Worm (Caenorhabditis elegans): ENCODE results near the gene hrg-7.

Gene hrg-7

DNA sequence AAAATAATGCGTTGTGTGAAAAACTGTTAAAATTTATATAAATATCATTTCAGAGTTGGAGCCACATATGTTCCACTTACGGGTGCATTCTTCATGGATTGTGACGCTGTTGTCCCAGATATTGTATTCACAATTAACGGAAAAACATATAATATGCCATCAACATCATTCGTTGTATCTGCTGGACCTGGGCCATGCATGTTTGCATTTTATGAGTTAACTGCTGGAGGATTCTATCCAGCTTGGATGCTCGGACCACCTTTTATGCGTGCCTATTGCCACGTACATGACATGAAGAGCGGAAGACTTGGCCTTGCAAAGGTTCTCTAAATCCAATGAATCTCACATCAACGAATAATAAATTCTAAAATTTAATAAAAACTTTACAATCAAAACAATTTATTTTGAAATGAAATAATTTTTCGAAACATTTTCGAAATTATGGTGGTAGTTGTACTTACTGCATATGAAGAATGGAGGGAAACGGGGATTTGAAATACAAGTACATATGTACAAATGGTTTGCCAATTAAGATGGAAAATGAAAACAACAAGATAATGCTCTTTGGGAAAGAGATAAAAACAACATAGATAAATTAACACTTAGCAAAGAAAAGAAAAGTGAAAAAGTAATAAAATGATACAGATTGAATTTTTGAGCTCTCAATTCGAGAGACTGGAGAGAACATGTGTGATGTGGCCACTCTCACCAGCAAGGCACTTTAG lies 2.1 kb downstream of the hrg-7 start:
- TF ChIP-seq ceh-36 (tag; optimal IDR thresholded peaks at IDR 0.05) (no peak), hmbx-1 (tag; optimal IDR thresholded peaks at IDR 0.05) (no peak)

DNA sequence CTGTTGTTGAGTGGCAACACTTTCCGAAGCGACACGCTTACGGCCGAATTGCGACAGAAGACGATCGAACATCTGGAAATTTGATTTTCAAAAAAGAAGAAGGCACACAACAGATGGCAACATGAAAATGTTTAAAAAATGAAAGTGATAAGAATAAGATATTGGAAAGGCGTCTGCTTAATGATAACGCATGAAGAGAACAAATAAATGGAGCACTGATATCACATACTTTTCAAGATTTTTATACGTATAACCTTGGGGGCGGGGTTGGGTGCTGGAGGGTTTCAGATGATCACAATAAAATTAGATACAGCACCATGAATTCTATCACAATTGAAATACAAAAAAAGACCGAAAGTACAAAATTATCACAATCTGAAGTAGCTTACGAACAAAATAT lies 3.1 kb downstream of the hrg-7 start, which contains the start of gene C15C8.7:
C15C8.7 (minus strand) TSS at position 72 of the 400 bp plus-strand sequence.
- TF ChIP-seq scrt-1 (GFP tag; IDR thresholded peaks at IDR 0.05): no peak
- TF ChIP-seq tbx-37 (GFP tag; conservative IDR thresholded peaks at IDR 0.05): no peak
- TF ChIP-seq B0310.2 (tag; optimal IDR thresholded peaks at IDR 0.05): no peak
- no peak for TF ChIP-seq ets-7 (tag; optimal IDR thresholded peaks at IDR 0.05)
- TF ChIP-seq aly-1 (tag; optimal IDR thresholded peaks at IDR 0.05): no peak
- TF ChIP-seq flt-1 (GFP tag; IDR thresholded peaks at IDR 0.05): no peak
- no peak for TF ChIP-seq ama-1 (optimal IDR thresholded peaks at IDR 0.05)
- no peak for TF ChIP-seq tbx-11 (GFP tag; IDR thresholded peaks at IDR 0.05)
- TF ChIP-seq hnd-1 (tag; optimal IDR thresholded peaks at IDR 0.05): no peak
- TF ChIP-seq ceh-13 (GFP tag; optimal IDR thresholded peaks at IDR 0.05): no peak
- no peak for TF ChIP-seq F13C5.2 (tag; optimal IDR thresholded peaks at IDR 0.05)
- no peak for TF ChIP-seq ceh-36 (tag; optimal IDR thresholded peaks at IDR 0.05)
- TF ChIP-seq pes-1 (GFP tag; IDR thresholded peaks at IDR 0.05): no peak
- TF ChIP-seq tra-4 (tag; optimal IDR thresholded peaks at IDR 0.05): no peak
- no peak for TF ChIP-seq sea-1 (GFP tag; conservative IDR thresholded peaks at IDR 0.05)
- TF ChIP-seq hmg-4 (GFP tag; optimal IDR thresholded peaks at IDR 0.05): no peak

DNA sequence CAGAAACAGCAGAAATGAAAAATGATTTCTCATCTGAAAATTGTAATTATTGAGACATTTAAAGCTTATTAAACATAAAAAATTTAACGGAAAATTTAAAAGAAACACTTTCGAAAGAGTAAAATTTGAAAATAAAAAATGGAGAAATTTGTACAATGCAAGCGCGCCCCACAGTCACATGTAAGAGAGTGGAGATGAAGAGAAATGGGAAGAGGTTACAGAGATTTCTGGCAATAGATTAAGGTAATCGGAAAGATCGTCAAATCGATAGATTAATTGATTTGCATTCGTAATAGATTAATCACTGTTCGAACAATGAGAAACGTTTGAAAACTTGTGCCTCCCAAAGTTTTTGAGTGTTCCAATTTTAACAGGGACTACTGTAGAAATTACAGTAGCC lies 5.6 kb downstream of the hrg-7 start, which contains the start of gene C15C8.4:
C15C8.4 (minus strand) TSS at position 33 of the 400 bp plus-strand sequence.
- no peak for TF ChIP-seq pes-1 (GFP tag; IDR thresholded peaks at IDR 0.05)
- no peak for TF ChIP-seq F13C5.2 (tag; optimal IDR thresholded peaks at IDR 0.05)
- TF ChIP-seq tbx-37 (GFP tag; conservative IDR thresholded peaks at IDR 0.05): no peak
- no peak for TF ChIP-seq scrt-1 (GFP tag; IDR thresholded peaks at IDR 0.05)
- no peak for TF ChIP-seq ceh-36 (tag; optimal IDR thresholded peaks at IDR 0.05)
- TF ChIP-seq aly-1 (tag; optimal IDR thresholded peaks at IDR 0.05): no peak
- no peak for TF ChIP-seq hnd-1 (tag; optimal IDR thresholded peaks at IDR 0.05)
- TF ChIP-seq flt-1 (GFP tag; IDR thresholded peaks at IDR 0.05): no peak
- TF ChIP-seq hmg-4 (GFP tag; optimal IDR thresholded peaks at IDR 0.05): no peak
- no peak for TF ChIP-seq ama-1 (optimal IDR thresholded peaks at IDR 0.05)
- TF ChIP-seq ceh-13 (GFP tag; optimal IDR thresholded peaks at IDR 0.05): no peak
- TF ChIP-seq tbx-11 (GFP tag; IDR thresholded peaks at IDR 0.05): no peak
- TF ChIP-seq tra-4 (tag; optimal IDR thresholded peaks at IDR 0.05): no peak
- no peak for TF ChIP-seq hmbx-1 (tag; optimal IDR thresholded peaks at IDR 0.05)
- TF ChIP-seq sea-1 (GFP tag; conservative IDR thresholded peaks at IDR 0.05): no peak
- no peak for TF ChIP-seq ets-7 (tag; optimal IDR thresholded peaks at IDR 0.05)
- no peak for TF ChIP-seq B0310.2 (tag; optimal IDR thresholded peaks at IDR 0.05)

- no peak for TF ChIP-seq hmg-4 (GFP tag; optimal IDR thresholded peaks at IDR 0.05)
- no peak for TF ChIP-seq sea-1 (GFP tag; conservative IDR thresholded peaks at IDR 0.05)
- no peak for TF ChIP-seq ceh-36 (tag; optimal IDR thresholded peaks at IDR 0.05)
- TF ChIP-seq tra-4 (tag; optimal IDR thresholded peaks at IDR 0.05): no peak
These were observed 6.0 kb downstream of the hrg-7 start, which contains the start of gene C15C8.5 for ce11 chrV:12747856-12748255. Gene C15C8.5 (plus strand): TSS chrV:12748007.

DNA sequence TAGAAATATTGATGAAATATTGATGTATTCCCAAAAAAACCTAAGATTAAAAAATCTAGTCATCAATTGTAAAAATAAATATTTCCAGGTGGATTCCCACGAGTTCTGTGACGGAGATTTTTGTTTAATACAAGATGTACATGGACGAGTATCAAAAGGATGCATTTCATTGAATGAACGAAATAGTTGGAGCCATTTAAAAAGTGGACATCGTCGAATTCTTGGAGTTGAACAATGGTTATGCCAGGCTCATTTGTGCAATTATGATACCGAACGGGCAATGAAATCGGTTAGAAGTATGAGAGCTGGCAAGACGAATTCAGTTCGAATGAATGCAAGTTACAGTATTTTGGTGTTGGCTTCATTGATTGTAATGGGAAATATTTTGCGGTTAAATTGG lies 7.7 kb downstream of the hrg-7 start:
- no peak for TF ChIP-seq F13C5.2 (tag; optimal IDR thresholded peaks at IDR 0.05)
- TF ChIP-seq hnd-1 (tag; optimal IDR thresholded peaks at IDR 0.05): no peak
- TF ChIP-seq tra-4 (tag; optimal IDR thresholded peaks at IDR 0.05): no peak
- no peak for TF ChIP-seq tbx-11 (GFP tag; IDR thresholded peaks at IDR 0.05)
- no peak for TF ChIP-seq flt-1 (GFP tag; IDR thresholded peaks at IDR 0.05)

- TF ChIP-seq ceh-13 (GFP tag; optimal IDR thresholded peaks at IDR 0.05): no peak
- TF ChIP-seq scrt-1 (GFP tag; IDR thresholded peaks at IDR 0.05): no peak
These were observed 9.7 kb downstream of the hrg-7 start, which contains the start of gene C15C8.6 for ce11 chrV:12751495-12752050. Gene C15C8.6 (minus strand): TSS chrV:12751545.

DNA sequence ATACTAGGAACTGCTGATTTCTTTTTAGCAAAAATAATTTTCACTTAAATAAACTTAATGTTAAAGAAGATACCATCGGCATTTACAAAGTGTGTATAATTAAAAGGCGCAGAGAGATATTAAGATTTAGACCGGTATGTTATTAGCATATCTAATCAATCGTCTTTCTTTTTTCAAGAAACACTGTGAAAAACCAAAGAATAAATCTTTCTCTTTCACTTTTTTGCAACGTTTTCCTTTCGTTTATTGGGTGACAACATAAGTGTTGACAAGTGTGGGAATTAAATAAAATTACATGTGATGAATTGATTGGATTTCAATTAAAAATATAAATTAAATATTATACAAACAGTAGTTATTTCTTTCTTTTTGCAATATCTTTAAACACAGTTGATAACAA lies 10.6 kb downstream of the hrg-7 start, which contains the start of gene C15C8.8:
C15C8.8 (minus strand) TSS at position 101 of the 400 bp plus-strand sequence.
- no peak for TF ChIP-seq F13C5.2 (tag; optimal IDR thresholded peaks at IDR 0.05)
- no peak for TF ChIP-seq ceh-13 (GFP tag; optimal IDR thresholded peaks at IDR 0.05)
- no peak for TF ChIP-seq flt-1 (GFP tag; IDR thresholded peaks at IDR 0.05)
- TF ChIP-seq B0310.2 (tag; optimal IDR thresholded peaks at IDR 0.05): no peak

- TF ChIP-seq tbx-11 (GFP tag; IDR thresholded peaks at IDR 0.05): no peak
- no peak for TF ChIP-seq tra-4 (tag; optimal IDR thresholded peaks at IDR 0.05)
- no peak for TF ChIP-seq hnd-1 (tag; optimal IDR thresholded peaks at IDR 0.05)
- no peak for TF ChIP-seq B0310.2 (tag; optimal IDR thresholded peaks at IDR 0.05)
- no peak for TF ChIP-seq tbx-37 (GFP tag; conservative IDR thresholded peaks at IDR 0.05)
- no peak for TF ChIP-seq ama-1 (optimal IDR thresholded peaks at IDR 0.05)
- TF ChIP-seq aly-1 (tag; optimal IDR thresholded peaks at IDR 0.05): no peak
- TF ChIP-seq ceh-36 (tag; optimal IDR thresholded peaks at IDR 0.05): no peak
- no peak for TF ChIP-seq flt-1 (GFP tag; IDR thresholded peaks at IDR 0.05)
- TF ChIP-seq hmbx-1 (tag; optimal IDR thresholded peaks at IDR 0.05): no peak
- TF ChIP-seq scrt-1 (GFP tag; IDR thresholded peaks at IDR 0.05): no peak
- no peak for TF ChIP-seq hmg-4 (GFP tag; optimal IDR thresholded peaks at IDR 0.05)
- no peak for TF ChIP-seq F13C5.2 (tag; optimal IDR thresholded peaks at IDR 0.05)
- no peak for TF ChIP-seq sea-1 (GFP tag; conservative IDR thresholded peaks at IDR 0.05)
- no peak for TF ChIP-seq ets-7 (tag; optimal IDR thresholded peaks at IDR 0.05)
- no peak for TF ChIP-seq pes-1 (GFP tag; IDR thresholded peaks at IDR 0.05)
- TF ChIP-seq ceh-13 (GFP tag; optimal IDR thresholded peaks at IDR 0.05): no peak
These were observed 13.0 kb downstream of the hrg-7 start, which contains the start of gene gpa-13 for ce11 chrV:12754839-12755238. Gene gpa-13 (minus strand): TSS chrV:12754939.
